Fruit fly (Drosophila melanogaster) whole organism, embryonic: Measurements from ENCODE around the gene Bace.

ENCODE experiments used
- Bteb2 ChIP-seq: fragments of 200-800 bp; sonication (Bioruptor generic); optimal IDR thresholded peaks from 2 replicates; lab custom pipeline; 2016; ENCODE audit warnings: missing biosample characterization, missing genetic modification characterization
- CG10543 ChIP-seq: fragments of 200-800 bp; sonication (Bioruptor generic); optimal IDR thresholded peaks from 3 replicates; lab custom pipeline; 2017; ENCODE audit warnings: missing biosample characterization, mild to moderate bottlenecking, missing genetic modification characterization, moderate library complexity
- CG11093 ChIP-seq: fragments of 200-800 bp; sonication (Bioruptor generic); IDR thresholded peaks from 3 replicates; pipeline ENCODE4 v1.3.6; 2022; ENCODE audit warnings: missing biosample characterization, missing genetic modification characterization
- CG13624 ChIP-seq: fragments of 200-800 bp; sonication (Bioruptor generic); optimal IDR thresholded peaks from 2 replicates; lab custom pipeline; 2016; ENCODE audit warnings: missing biosample characterization, missing genetic modification characterization
- CG14667 ChIP-seq: fragments of 200-800 bp; sonication (Bioruptor generic); IDR thresholded peaks from 2 replicates; pipeline ENCODE4 v1.3.6; 2022; ENCODE audit warnings: missing biosample characterization, missing genetic modification characterization
- CG15479 ChIP-seq: fragments of 200-800 bp; sonication (Bioruptor generic); optimal IDR thresholded peaks from 3 replicates; lab custom pipeline; 2019; ENCODE audit warnings: missing biosample characterization, mild to moderate bottlenecking, missing genetic modification characterization, moderate library complexity
- CG18764 ChIP-seq: fragments of 200-800 bp; sonication (Bioruptor generic); optimal IDR thresholded peaks from 3 replicates; lab custom pipeline; 2016; ENCODE audit warnings: missing biosample characterization, missing genetic modification characterization
- CG2129 ChIP-seq: fragments of 200-800 bp; sonication (Bioruptor generic); IDR thresholded peaks from 2 replicates; pipeline ENCODE4 v1.3.6; 2022; ENCODE audit warnings: missing biosample characterization, missing genetic modification characterization; ENCODE audit not compliant: partially characterized antibody
- CG2678 ChIP-seq: fragments of 200-800 bp; sonication (Bioruptor generic); optimal IDR thresholded peaks from 3 replicates; lab custom pipeline; 2019; ENCODE audit warnings: missing biosample characterization, mild to moderate bottlenecking, missing genetic modification characterization, moderate library complexity
- CG2712 ChIP-seq: fragments of 200-800 bp; optimal IDR thresholded peaks from 3 replicates; lab custom pipeline; 2019; ENCODE audit warnings: missing biosample characterization, mild to moderate bottlenecking, missing genetic modification characterization, moderate library complexity
- CG2875 ChIP-seq: fragments of 200-800 bp; sonication (Bioruptor generic); optimal IDR thresholded peaks from 2 replicates; lab custom pipeline; 2017; ENCODE audit warnings: missing biosample characterization, mild to moderate bottlenecking, missing genetic modification characterization, missing genetic modification reagents
- CG30020 ChIP-seq: fragments of 200-800 bp; optimal IDR thresholded peaks from 2 replicates; lab custom pipeline; 2019; ENCODE audit warnings: missing biosample characterization, mild to moderate bottlenecking, missing genetic modification characterization, moderate library complexity
- CG31388 ChIP-seq: fragments of 200-800 bp; sonication (Bioruptor generic); optimal IDR thresholded peaks from 2 replicates; lab custom pipeline; 2016; ENCODE audit warnings: missing biosample characterization, missing genetic modification characterization
- CG31441 ChIP-seq: fragments of 200-800 bp; sonication (Bioruptor generic); IDR thresholded peaks from 2 replicates; pipeline ENCODE4 v1.3.6; 2022; ENCODE audit warnings: missing biosample characterization, missing genetic modification characterization
- CG32532 ChIP-seq: fragments of 200-800 bp; sonication (Bioruptor generic); IDR thresholded peaks from 2 replicates; pipeline ENCODE4 v1.3.6; 2022; ENCODE audit warnings: missing biosample characterization, missing genetic modification characterization
- CG32767 ChIP-seq: fragments of 200-800 bp; sonication (Bioruptor generic); IDR thresholded peaks from 2 replicates; pipeline ENCODE4 v1.3.6; 2022; ENCODE audit warnings: missing biosample characterization, missing genetic modification characterization
- CG34224 ChIP-seq: fragments of 200-800 bp; sonication (Bioruptor generic); IDR thresholded peaks from 3 replicates; pipeline ENCODE4 v1.3.6; 2022; ENCODE audit warnings: missing biosample characterization, missing genetic modification characterization; ENCODE audit not compliant: partially characterized antibody
- CG3726 ChIP-seq: fragments of 200-800 bp; sonication (Bioruptor generic); IDR thresholded peaks from 3 replicates; pipeline ENCODE4, ENCODE4 v1.3.6; 2022; ENCODE audit warnings: missing biosample characterization, missing genetic modification characterization
- CG3995 ChIP-seq: fragments of 200-800 bp; sonication (Bioruptor generic); optimal IDR thresholded peaks from 3 replicates; lab custom pipeline; 2016; ENCODE audit warnings: missing biosample characterization, missing genetic modification characterization
- CG4282 ChIP-seq: fragments of 200-800 bp; sonication (Bioruptor generic); optimal IDR thresholded peaks from 2 replicates; lab custom pipeline; 2016; ENCODE audit warnings: missing biosample characterization, missing genetic modification characterization
- CG4424 ChIP-seq: fragments of 200-800 bp; sonication (Bioruptor generic); optimal IDR thresholded peaks from 3 replicates; lab custom pipeline; 2016; ENCODE audit warnings: missing biosample characterization, missing genetic modification characterization
- CG6765 ChIP-seq: fragments of 200-800 bp; sonication (Bioruptor generic); optimal IDR thresholded peaks from 3 replicates; lab custom pipeline; 2017; ENCODE audit warnings: missing biosample characterization, mild to moderate bottlenecking, missing genetic modification characterization
- CG7745 ChIP-seq: fragments of 200-800 bp; sonication (Bioruptor generic); optimal IDR thresholded peaks from 2 replicates; lab custom pipeline; 2018; ENCODE audit warnings: missing biosample characterization, mild to moderate bottlenecking, missing genetic modification characterization, moderate library complexity
- Camta ChIP-seq: fragments of 200-800 bp; sonication (Bioruptor generic); optimal IDR thresholded peaks from 2 replicates; lab custom pipeline; 2016; ENCODE audit warnings: missing biosample characterization, missing genetic modification characterization
- D19A ChIP-seq: fragments of 200-800 bp; optimal IDR thresholded peaks from 3 replicates; lab custom pipeline; 2019; ENCODE audit warnings: missing biosample characterization, mild to moderate bottlenecking, missing genetic modification characterization, moderate library complexity
- Drgx ChIP-seq: fragments of 200-800 bp; sonication (Bioruptor generic); IDR thresholded peaks from 2 replicates; pipeline ENCODE4 v1.3.6; 2022; ENCODE audit warnings: missing biosample characterization, missing genetic modification characterization
- H15 ChIP-seq: fragments of 200-800 bp; sonication (Bioruptor generic); IDR thresholded peaks from 3 replicates; pipeline ENCODE4 v1.3.6; 2022; ENCODE audit warnings: missing biosample characterization, missing genetic modification characterization
- Meics ChIP-seq: fragments of 200-800 bp; sonication (Bioruptor generic); optimal IDR thresholded peaks from 2 replicates; lab custom pipeline; 2017; ENCODE audit warnings: missing biosample characterization, mild to moderate bottlenecking, missing genetic modification characterization
- Oaz ChIP-seq: fragments of 200-800 bp; sonication (Bioruptor generic); IDR thresholded peaks from 2 replicates; pipeline ENCODE4 v1.3.6; 2022; ENCODE audit warnings: missing biosample characterization, missing genetic modification characterization
- Optix ChIP-seq: fragments of 200-800 bp; sonication (Bioruptor generic); IDR thresholded peaks from 3 replicates; pipeline ENCODE4 v1.3.6; 2022; ENCODE audit warnings: missing biosample characterization, missing genetic modification characterization
- ash1 ChIP-seq: fragments of 200-800 bp; sonication (Bioruptor generic); optimal IDR thresholded peaks from 2 replicates; lab custom pipeline; 2018; ENCODE audit warnings: missing biosample characterization, mild to moderate bottlenecking, missing genetic modification characterization
- bsh ChIP-seq, 2 experiments: fragments of 200-800 bp; sonication (Bioruptor generic); optimal IDR thresholded peaks; 2 replicates each; lab custom pipeline; 2017 to 2018; ENCODE audit warnings: mild to moderate bottlenecking in 2 of 2, missing biosample characterization in 2 of 2, missing genetic modification characterization in 2 of 2, moderate library complexity in 1 of 2
- chm ChIP-seq: fragments of 200-800 bp; sonication (Bioruptor generic); IDR thresholded peaks from 2 replicates; pipeline ENCODE4 v1.3.6; 2022; ENCODE audit warnings: missing biosample characterization, missing genetic modification characterization
- croc ChIP-seq: fragments of 200-800 bp; sonication (Bioruptor generic); conservative IDR thresholded peaks from 3 replicates; pipeline ENCODE4 v1.3.6; 2022; ENCODE audit warnings: missing biosample characterization, missing genetic modification characterization
- crol ChIP-seq: fragments of 200-800 bp; sonication (Bioruptor generic); IDR thresholded peaks from 2 replicates; pipeline ENCODE4 v1.3.6; 2022; ENCODE audit warnings: missing biosample characterization, missing genetic modification characterization
- ems ChIP-seq: fragments of 200-800 bp; sonication (Bioruptor generic); optimal IDR thresholded peaks from 3 replicates; lab custom pipeline; 2016; ENCODE audit warnings: missing biosample characterization, missing genetic modification characterization
- eve ChIP-seq, 2 experiments: fragments of >200 bp; optimal IDR thresholded peaks; 2 replicates each; lab custom pipeline; 2017; ENCODE audit warnings: missing biosample characterization in 2 of 2, missing genetic modification characterization in 2 of 2
- fu2 ChIP-seq: fragments of 200-800 bp; sonication (Bioruptor generic); optimal IDR thresholded peaks from 2 replicates; lab custom pipeline; 2016; ENCODE audit warnings: missing biosample characterization, missing genetic modification characterization
- gce ChIP-seq: fragments of 200-800 bp; sonication (Bioruptor generic); IDR thresholded peaks from 3 replicates; pipeline ENCODE4 v1.3.6; 2022; ENCODE audit warnings: missing biosample characterization, missing genetic modification characterization
- gfzf ChIP-seq: fragments of 200-800 bp; sonication (Bioruptor generic); optimal IDR thresholded peaks from 2 replicates; lab custom pipeline; 2016; ENCODE audit warnings: missing biosample characterization, mild to moderate bottlenecking, missing genetic modification characterization, moderate library complexity
- ham ChIP-seq: fragments of 200-800 bp; sonication (Bioruptor generic); IDR thresholded peaks from 2 replicates; pipeline ENCODE4 v1.3.6; 2022; ENCODE audit warnings: missing biosample characterization, missing genetic modification characterization
- lab ChIP-seq: fragments of 200-800 bp; sonication (Bioruptor generic); optimal IDR thresholded peaks from 3 replicates; lab custom pipeline; 2017; ENCODE audit warnings: missing biosample characterization, missing genetic modification characterization, mild to moderate bottlenecking, moderate library complexity, missing genetic modification reagents
- phol ChIP-seq: fragments of 200-800 bp; sonication (Bioruptor generic); optimal IDR thresholded peaks from 3 replicates; lab custom pipeline; 2018; ENCODE audit warnings: missing biosample characterization, mild to moderate bottlenecking, missing genetic modification characterization, moderate library complexity
- run ChIP-seq: fragments of 200-800 bp; sonication (Bioruptor generic); optimal IDR thresholded peaks from 3 replicates; lab custom pipeline; 2018; ENCODE audit warnings: missing biosample characterization, mild to moderate bottlenecking, missing genetic modification characterization
- scrt ChIP-seq: fragments of 200-800 bp; sonication (Bioruptor generic); optimal IDR thresholded peaks from 2 replicates; lab custom pipeline; 2018; ENCODE audit warnings: missing biosample characterization, mild to moderate bottlenecking, missing genetic modification characterization, moderate library complexity
- seq ChIP-seq: fragments of 200-800 bp; sonication (Bioruptor generic); IDR thresholded peaks from 2 replicates; pipeline ENCODE4 v1.3.6; 2022; ENCODE audit warnings: missing biosample characterization, missing genetic modification characterization
- sim ChIP-seq: fragments of 200-800 bp; sonication (Bioruptor generic); IDR thresholded peaks from 2 replicates; pipeline ENCODE4 v1.3.6; 2022; ENCODE audit warnings: missing biosample characterization, missing genetic modification characterization
- slp2 ChIP-seq: fragments of 200-800 bp; sonication (Bioruptor generic); optimal IDR thresholded peaks from 2 replicates; lab custom pipeline; 2016; ENCODE audit warnings: missing biosample characterization, missing genetic modification characterization
- stwl ChIP-seq: fragments of 200-800 bp; sonication (Bioruptor generic); optimal IDR thresholded peaks from 3 replicates; lab custom pipeline; 2018; ENCODE audit warnings: missing biosample characterization, mild to moderate bottlenecking, missing genetic modification characterization, moderate library complexity
- tna ChIP-seq: fragments of 200-800 bp; sonication (Bioruptor generic); IDR thresholded peaks from 2 replicates; pipeline ENCODE4 v1.3.6; 2022; ENCODE audit warnings: missing biosample characterization, missing genetic modification characterization; ENCODE audit not compliant: partially characterized antibody
- vnd ChIP-seq: fragments of 200-800 bp; sonication (Bioruptor generic); IDR thresholded peaks from 3 replicates; pipeline ENCODE4 v1.3.6; 2022; ENCODE audit warnings: missing biosample characterization, missing genetic modification characterization; ENCODE audit not compliant: partially characterized antibody

Bace gene

dm6 chr2L:8473448-8473847 is 22.7 kb downstream of the Bace start (continued):
- TF ChIP-seq CG2678 (tag; lab: Kevin White, UChicago) (peak; percentile 73), Bteb2 (GFP tag; lab: Kevin White, UChicago) (no peak), CG3726 (no peak), CG3995 (GFP tag; lab: Kevin White, UChicago) (no peak), D19A (tag; lab: Kevin White, UChicago) (peak; percentile 6), ems (GFP tag; lab: Kevin White, UChicago) (peak; percentile 4), chm (GFP tag; lab: Robert Waterston, UW) (peak; percentile 54; the same call in 1 of the 2 replicates), CG10543 (no peak), Optix (GFP tag; lab: Robert Waterston, UW) (peak; percentile 47; the same call in 1 of the 3 replicates), CG7745 (no peak), CG34224 (GFP tag; lab: Robert Waterston, UW) (no peak), CG11093 (peak; percentile 43; the same call in 1 of the 3 replicates), CG6765 (GFP tag; lab: Kevin White, UChicago) (no peak), CG14667 (GFP tag; lab: Robert Waterston, UW) (peak; percentile 61), ham (GFP tag; lab: Robert Waterston, UW) (no peak), H15 (GFP tag; lab: Robert Waterston, UW) (peak; percentile 65; the same call in 2 of the 3 replicates), lab (GFP tag; lab: Kevin White, UChicago) (peak; percentile 76), Camta (GFP tag; lab: Kevin White, UChicago) (no peak), CG13624 (peak; percentile 4), CG2875 (GFP tag; lab: Kevin White, UChicago) (peak; percentile 28), eve (GFP tag; optimal IDR thresholded peaks at IDR 0.05; lab: Kevin White, UChicago) (no peak), gfzf (no peak), CG15479 (no peak), ash1 (GFP tag; lab: Kevin White, UChicago) (no peak), scrt (GFP tag; lab: Kevin White, UChicago) (peak; percentile 34), Oaz (peak; percentile 42), Drgx (GFP tag; lab: Robert Waterston, UW) (peak; percentile 50; the same call in 1 of the 2 replicates), vnd (GFP tag; lab: Robert Waterston, UW) (no peak), tna (GFP tag; lab: Robert Waterston, UW) (no peak), CG4424 (peak; percentile 55), croc (peak; percentile 47; the same call in 2 of the 3 replicates), sim (no peak), CG32767 (GFP tag; lab: Robert Waterston, UW) (peak; percentile 54; the same call in 1 of the 2 replicates), stwl (tag; lab: Kevin White, UChicago) (no peak), fu2 (GFP tag; lab: Kevin White, UChicago) (peak; percentile 24), CG18764 (GFP tag; lab: Kevin White, UChicago) (peak; percentile 32), crol (peak; percentile 42; the same call in 1 of the 2 replicates), slp2 (GFP tag; lab: Kevin White, UChicago) (no peak), run (tag; lab: Kevin White, UChicago) (peak; percentile 15), CG2712 (tag; lab: Kevin White, UChicago) (peak; percentile 71), CG30020 (tag; lab: Kevin White, UChicago) (no peak), seq (GFP tag; lab: Robert Waterston, UW) (0 out of 2 replicates have a peak, but pooled peaks have one; percentile 59), Meics (GFP tag; lab: Kevin White, UChicago) (peak; percentile 54), bsh (GFP tag; optimal IDR thresholded peaks at IDR 0.05; lab: Kevin White, UChicago) (peak; percentile 65 to 83), CG31441 (peak; percentile 73), CG4282 (no peak), phol (tag; lab: Kevin White, UChicago) (peak; percentile 67), gce (GFP tag; lab: Robert Waterston, UW) (peak; percentile 61; the same call in 1 of the 3 replicates), CG2129 (no peak), CG32532 (GFP tag; lab: Robert Waterston, UW) (peak; percentile 48), CG31388 (GFP tag; lab: Kevin White, UChicago) (no peak)
